Fruit fly (Drosophila melanogaster) whole organism, embryonic: ENCODE results near the gene mst.
A peak's percentile ranks its signal among the peaks of the same experiment; 100 is the strongest.

Source experiments
- Aef1 ChIP-seq: fragments of 200-800 bp; sonication (Bioruptor generic); IDR thresholded peaks from 3 replicates; pipeline ENCODE4 v1.3.6; 2022; ENCODE audit warnings: missing biosample characterization, missing genetic modification characterization
- BEAF-32 ChIP-seq: fragments of 200-800 bp; sonication (Bioruptor generic); optimal IDR thresholded peaks from 3 replicates; lab custom pipeline; 2017; ENCODE audit warnings: missing biosample characterization, missing genetic modification characterization, mild to moderate bottlenecking, moderate library complexity, missing genetic modification reagents
- Bteb2 ChIP-seq: fragments of 200-800 bp; sonication (Bioruptor generic); optimal IDR thresholded peaks from 2 replicates; lab custom pipeline; 2016; ENCODE audit warnings: missing biosample characterization, missing genetic modification characterization
- CG11504 ChIP-seq: fragments of 200-800 bp; sonication (Bioruptor generic); optimal IDR thresholded peaks from 3 replicates; lab custom pipeline; 2019; ENCODE audit warnings: missing biosample characterization, mild to moderate bottlenecking, missing genetic modification characterization, moderate library complexity
- CG13287 ChIP-seq: fragments of 200-800 bp; sonication (Bioruptor generic); IDR thresholded peaks from 2 replicates; pipeline ENCODE4 v1.3.6; 2022; ENCODE audit warnings: missing biosample characterization, missing genetic modification characterization; ENCODE audit not compliant: partially characterized antibody
- CG14441 ChIP-seq: fragments of 200-800 bp; sonication (Bioruptor generic); IDR thresholded peaks from 2 replicates; pipeline ENCODE4 v1.3.6; 2022; ENCODE audit warnings: missing biosample characterization, missing genetic modification characterization
- CG15479 ChIP-seq: fragments of 200-800 bp; sonication (Bioruptor generic); optimal IDR thresholded peaks from 3 replicates; lab custom pipeline; 2019; ENCODE audit warnings: missing biosample characterization, mild to moderate bottlenecking, missing genetic modification characterization, moderate library complexity
- CG18262 ChIP-seq: fragments of 200-800 bp; optimal IDR thresholded peaks from 3 replicates; lab custom pipeline; 2019; ENCODE audit warnings: missing biosample characterization, mild to moderate bottlenecking, missing genetic modification characterization, moderate library complexity
- CG3065 ChIP-seq: fragments of 200-800 bp; sonication (Bioruptor generic); optimal IDR thresholded peaks from 2 replicates; lab custom pipeline; 2016; ENCODE audit warnings: missing biosample characterization, missing genetic modification characterization
- CG3163 ChIP-seq: fragments of 200-800 bp; sonication (Bioruptor generic); optimal IDR thresholded peaks from 3 replicates; lab custom pipeline; 2016; ENCODE audit warnings: missing biosample characterization, missing genetic modification characterization
- CG3281 ChIP-seq: fragments of 200-800 bp; sonication (Bioruptor generic); optimal IDR thresholded peaks from 3 replicates; lab custom pipeline; 2017; ENCODE audit warnings: missing biosample characterization, mild to moderate bottlenecking, missing genetic modification characterization
- CG34224 ChIP-seq: fragments of 200-800 bp; sonication (Bioruptor generic); IDR thresholded peaks from 3 replicates; pipeline ENCODE4 v1.3.6; 2022; ENCODE audit warnings: missing biosample characterization, missing genetic modification characterization; ENCODE audit not compliant: partially characterized antibody
- CG4282 ChIP-seq: fragments of 200-800 bp; sonication (Bioruptor generic); optimal IDR thresholded peaks from 2 replicates; lab custom pipeline; 2016; ENCODE audit warnings: missing biosample characterization, missing genetic modification characterization
- CG7963 ChIP-seq: fragments of 200-800 bp; sonication (Bioruptor generic); IDR thresholded peaks from 3 replicates; pipeline ENCODE4 v1.3.6; 2022; ENCODE audit warnings: missing biosample characterization, missing genetic modification characterization; ENCODE audit not compliant: partially characterized antibody
- CG8089 ChIP-seq: fragments of 200-800 bp; sonication (Bioruptor generic); optimal IDR thresholded peaks from 3 replicates; lab custom pipeline; 2016; ENCODE audit warnings: missing biosample characterization, missing genetic modification characterization
- CG9437 ChIP-seq: fragments of 200-800 bp; sonication (Bioruptor generic); optimal IDR thresholded peaks from 2 replicates; lab custom pipeline; 2018; ENCODE audit warnings: missing biosample characterization, mild to moderate bottlenecking, missing genetic modification characterization
- CG9609 ChIP-seq: fragments of 200-800 bp; sonication (Bioruptor generic); optimal IDR thresholded peaks from 3 replicates; lab custom pipeline; 2016; ENCODE audit warnings: missing biosample characterization, missing genetic modification characterization
- Doc3 ChIP-seq: fragments of 200-800 bp; sonication (Bioruptor generic); IDR thresholded peaks from 3 replicates; pipeline ENCODE4 v1.3.6; 2022; ENCODE audit warnings: missing biosample characterization, missing genetic modification characterization; ENCODE audit not compliant: partially characterized antibody
- E2f1 ChIP-seq: fragments of 200-800 bp; sonication (Bioruptor generic); IDR thresholded peaks from 2 replicates; pipeline ENCODE4 v1.3.6; 2022; ENCODE audit warnings: missing biosample characterization, missing genetic modification characterization
- Ets97D ChIP-seq: fragments of 200-800 bp; sonication (Bioruptor generic); optimal IDR thresholded peaks from 3 replicates; lab custom pipeline; 2016; ENCODE audit warnings: missing biosample characterization, missing genetic modification characterization
- Hr51 ChIP-seq, 2 experiments: fragments of 200-800 bp; sonication (Bioruptor generic); optimal IDR thresholded peaks; 2 replicates in 1 of 2; 3 replicates in 1 of 2; lab custom pipeline; 2016 to 2018; ENCODE audit warnings: missing biosample characterization in 2 of 2, missing genetic modification characterization in 2 of 2, mild to moderate bottlenecking in 1 of 2, moderate library complexity in 1 of 2
- MBD-R2 ChIP-seq: fragments of 200-800 bp; sonication (Bioruptor generic); IDR thresholded peaks from 2 replicates; pipeline ENCODE4 v1.3.6; 2022; ENCODE audit warnings: missing biosample characterization, missing genetic modification characterization
- Med ChIP-seq: fragments of 200-800 bp; sonication (Bioruptor generic); peaks from one replicate; lab custom pipeline; 2016; ENCODE audit warnings: missing biosample characterization, missing genetic modification characterization, mild to moderate bottlenecking, inconsistent platforms, moderate library complexity
- Myb ChIP-seq: fragments of 200-800 bp; sonication (Bioruptor generic); optimal IDR thresholded peaks from 2 replicates; lab custom pipeline; 2016; ENCODE audit warnings: missing biosample characterization, missing genetic modification characterization
- NC2β ChIP-seq: fragments of 200-800 bp; sonication (Bioruptor generic); optimal IDR thresholded peaks from 2 replicates; lab custom pipeline; 2016; ENCODE audit warnings: missing biosample characterization, missing genetic modification characterization
- NFAT ChIP-seq: fragments of 200-800 bp; sonication (Bioruptor generic); IDR thresholded peaks from 2 replicates; pipeline ENCODE4 v1.3.6; 2022; ENCODE audit warnings: missing biosample characterization, missing genetic modification characterization
- Opbp ChIP-seq: fragments of 200-800 bp; sonication (Bioruptor generic); IDR thresholded peaks from 3 replicates; pipeline ENCODE4 v1.3.6; 2022; ENCODE audit warnings: missing biosample characterization, missing genetic modification characterization; ENCODE audit not compliant: partially characterized antibody
- Ptx1 ChIP-seq: fragments of 200-800 bp; sonication (Bioruptor generic); IDR thresholded peaks from 2 replicates; pipeline ENCODE4 v1.3.6; 2022; ENCODE audit warnings: missing biosample characterization, missing genetic modification characterization
- Scr ChIP-seq: fragments of 200-800 bp; sonication (Bioruptor generic); IDR thresholded peaks from 2 replicates; pipeline ENCODE4 v1.3.6; 2022; ENCODE audit warnings: missing biosample characterization, missing genetic modification characterization; ENCODE audit not compliant: partially characterized antibody
- Sin3A ChIP-seq: fragments of >200 bp; optimal IDR thresholded peaks from 2 replicates; lab custom pipeline; 2018
- al ChIP-seq: fragments of 200-800 bp; sonication (Bioruptor generic); IDR thresholded peaks from 2 replicates; pipeline ENCODE4 v1.3.6; 2022; ENCODE audit warnings: missing biosample characterization, missing genetic modification characterization
- ato ChIP-seq: fragments of 200-800 bp; sonication (Bioruptor generic); IDR thresholded peaks from 2 replicates; pipeline ENCODE4 v1.3.6; 2022; ENCODE audit warnings: missing biosample characterization, missing genetic modification characterization; ENCODE audit not compliant: partially characterized antibody
- az2 ChIP-seq: fragments of 200-800 bp; sonication (Bioruptor generic); optimal IDR thresholded peaks from 3 replicates; lab custom pipeline; 2016; ENCODE audit warnings: missing biosample characterization, missing genetic modification characterization
- chinmo ChIP-seq: fragments of 200-800 bp; sonication (Bioruptor generic); IDR thresholded peaks from 4 replicates; pipeline ENCODE4 v1.3.6; 2022; ENCODE audit warnings: missing biosample characterization, missing genetic modification characterization; ENCODE audit not compliant: partially characterized antibody
- dan ChIP-seq: fragments of 200-800 bp; sonication (Bioruptor generic); IDR thresholded peaks from 2 replicates; pipeline ENCODE4 v1.3.6; 2022; ENCODE audit warnings: missing biosample characterization, missing genetic modification characterization
- esg ChIP-seq: fragments of 200-800 bp; sonication (Bioruptor generic); conservative IDR thresholded peaks from 2 replicates; pipeline ENCODE4 v1.3.6; 2022; ENCODE audit warnings: missing biosample characterization, missing genetic modification characterization
- hb ChIP-seq: fragments of 200-800 bp; sonication (Bioruptor generic); IDR thresholded peaks from 3 replicates; pipeline ENCODE4 v1.3.6; 2022; ENCODE audit warnings: missing biosample characterization, missing genetic modification characterization; ENCODE audit not compliant: partially characterized antibody
- her ChIP-seq: fragments of 200-800 bp; sonication (Bioruptor generic); optimal IDR thresholded peaks from 2 replicates; lab custom pipeline; 2016; ENCODE audit warnings: missing biosample characterization, missing genetic modification characterization
- knrl ChIP-seq: fragments of 200-800 bp; sonication (Bioruptor generic); IDR thresholded peaks from 3 replicates; pipeline ENCODE4 v1.3.6; 2022; ENCODE audit warnings: missing biosample characterization, missing genetic modification characterization; ENCODE audit not compliant: partially characterized antibody
- mam ChIP-seq: fragments of 200-800 bp; sonication (Bioruptor generic); optimal IDR thresholded peaks from 3 replicates; lab custom pipeline; 2016; ENCODE audit warnings: missing biosample characterization, missing genetic modification characterization
- pb ChIP-seq: fragments of 200-800 bp; sonication (Bioruptor generic); optimal IDR thresholded peaks from 3 replicates; lab custom pipeline; 2016; ENCODE audit warnings: missing biosample characterization, missing genetic modification characterization
- pfk ChIP-seq: fragments of 200-800 bp; sonication (Bioruptor generic); optimal IDR thresholded peaks from 2 replicates; lab custom pipeline; 2018; ENCODE audit warnings: missing biosample characterization, mild to moderate bottlenecking, missing genetic modification characterization, moderate library complexity
- pum ChIP-seq: fragments of 200-800 bp; sonication (Bioruptor generic); optimal IDR thresholded peaks from 2 replicates; lab custom pipeline; 2016; ENCODE audit warnings: missing biosample characterization, missing genetic modification characterization
- pzg ChIP-seq: fragments of 200-800 bp; sonication (Bioruptor generic); optimal IDR thresholded peaks from 3 replicates; lab custom pipeline; 2018; ENCODE audit warnings: missing biosample characterization, mild to moderate bottlenecking, missing genetic modification characterization, moderate library complexity
- slou ChIP-seq: fragments of 200-800 bp; sonication (Bioruptor generic); optimal IDR thresholded peaks from 3 replicates; lab custom pipeline; 2016; ENCODE audit warnings: missing biosample characterization, missing genetic modification characterization
- so ChIP-seq: fragments of 200-800 bp; sonication (Bioruptor generic); IDR thresholded peaks from 3 replicates; pipeline ENCODE4 v1.3.6; 2022; ENCODE audit warnings: missing biosample characterization, missing genetic modification characterization
- sob ChIP-seq: fragments of 200-800 bp; sonication (Bioruptor generic); IDR thresholded peaks from 2 replicates; pipeline ENCODE4 v1.3.6; 2022; ENCODE audit warnings: missing biosample characterization, missing genetic modification characterization
- stwl ChIP-seq: fragments of 200-800 bp; sonication (Bioruptor generic); optimal IDR thresholded peaks from 3 replicates; lab custom pipeline; 2018; ENCODE audit warnings: missing biosample characterization, mild to moderate bottlenecking, missing genetic modification characterization, moderate library complexity

Gene mst

DNA sequence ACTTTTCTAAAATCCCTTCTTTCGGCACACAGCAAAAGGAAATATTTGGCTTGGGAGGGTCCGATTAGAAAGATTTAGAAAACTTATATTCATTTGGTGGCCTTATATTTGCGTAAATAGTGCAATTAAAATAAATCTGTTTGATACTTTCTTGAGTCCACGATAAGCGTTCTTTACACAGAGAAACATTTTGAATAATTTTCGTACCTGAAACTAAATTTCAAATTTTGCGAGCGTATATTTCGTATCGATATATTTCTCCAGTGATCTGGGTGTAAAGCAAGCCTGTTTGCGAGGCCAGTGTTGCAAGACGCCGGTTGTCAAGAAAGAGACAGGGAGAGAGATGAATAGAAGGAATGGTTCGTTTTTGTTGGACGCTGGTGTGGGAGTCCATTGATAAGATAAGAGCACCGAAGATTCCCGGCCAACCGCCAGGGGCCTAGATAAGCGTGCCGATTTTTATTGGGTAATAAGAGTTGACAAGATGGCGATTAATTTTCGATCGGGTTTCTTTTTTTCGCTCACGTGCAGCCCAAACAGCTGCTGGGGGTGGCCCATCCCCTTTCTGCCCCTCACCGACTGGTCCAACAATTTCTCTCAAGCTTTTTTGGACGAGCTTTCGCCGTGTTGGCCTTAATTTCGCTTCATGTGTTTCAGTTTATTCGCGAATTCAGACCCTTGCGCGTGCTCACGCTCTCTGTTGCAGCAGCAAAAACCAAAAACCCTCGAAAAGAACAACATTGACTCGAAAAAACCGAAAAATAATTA is 14.9 kb upstream of the mst start, which contains the start of gene slgA (continued):
- peak; percentile 71 for TF ChIP-seq Opbp
- peak; percentile 31; the same call in 1 of the 2 replicates for TF ChIP-seq ato
- TF ChIP-seq slou (GFP tag; lab: Kevin White, UChicago), result no peak
- TF ChIP-seq Ptx1 (GFP tag; lab: Robert Waterston, UW), result peak; percentile 7; the same call in 1 of the 2 replicates
- TF ChIP-seq Scr (GFP tag; lab: Robert Waterston, UW), result peak; percentile 72; the same call in 1 of the 2 replicates
- peak; percentile 43 for TF ChIP-seq CG9609 (GFP tag; lab: Kevin White, UChicago)
- TF ChIP-seq stwl (tag; lab: Kevin White, UChicago), result peak; percentile 77
- peak; percentile 35 for TF ChIP-seq CG3281 (GFP tag; lab: Kevin White, UChicago)
- peak; percentile 14 for TF ChIP-seq pfk (GFP tag; lab: Kevin White, UChicago)
- no peak for TF ChIP-seq E2f1 (GFP tag; lab: Robert Waterston, UW)
- no peak for TF ChIP-seq dan (GFP tag; lab: Robert Waterston, UW)
- TF ChIP-seq CG8089, result peak; percentile 34
- peak; percentile 84 for TF ChIP-seq Ets97D (GFP tag; lab: Kevin White, UChicago)
- no peak for TF ChIP-seq CG4282 (GFP tag; lab: Kevin White, UChicago)
- peak; percentile 52; the same call in 1 of the 3 replicates for TF ChIP-seq Doc3 (GFP tag; lab: Robert Waterston, UW)
- no peak for TF ChIP-seq esg (GFP tag; lab: Robert Waterston, UW)
- peak in 1 of 2 experiments; percentile 64 for TF ChIP-seq Hr51 (GFP tag; optimal IDR thresholded peaks at IDR 0.05; lab: Kevin White, UChicago)
- TF ChIP-seq hb (GFP tag; lab: Robert Waterston, UW), result peak; percentile 63; the same call in 1 of the 3 replicates
- TF ChIP-seq Bteb2 (GFP tag; lab: Kevin White, UChicago), result peak; percentile 35
- TF ChIP-seq CG7963 (GFP tag; lab: Robert Waterston, UW), result peak; percentile 49; the same call in 1 of the 3 replicates
- TF ChIP-seq CG9437 (GFP tag; lab: Kevin White, UChicago), result peak; percentile 2
- TF ChIP-seq Myb (GFP tag; lab: Kevin White, UChicago), result peak; percentile 75
- peak; percentile 70; the same call in 1 of the 2 replicates for TF ChIP-seq MBD-R2 (GFP tag; lab: Robert Waterston, UW)
- peak; percentile 14 for TF ChIP-seq az2 (GFP tag; lab: Kevin White, UChicago)
- peak; percentile 68 for TF ChIP-seq sob (GFP tag; lab: Robert Waterston, UW)
- peak; percentile 26; the same call in 1 of the 2 replicates for TF ChIP-seq NFAT (GFP tag; lab: Robert Waterston, UW)
- TF ChIP-seq NC2β (GFP tag; lab: Kevin White, UChicago), result peak; percentile 48
- peak; percentile 30 for TF ChIP-seq her
- TF ChIP-seq pb (GFP tag; lab: Kevin White, UChicago), result peak; percentile 15
- TF ChIP-seq pum (GFP tag; lab: Kevin White, UChicago), result peak; percentile 19
- TF ChIP-seq pzg (GFP tag; lab: Kevin White, UChicago), result peak; percentile 86
- peak; percentile 62; the same call in 2 of the 3 replicates for TF ChIP-seq CG34224 (GFP tag; lab: Robert Waterston, UW)
- no peak for TF ChIP-seq CG15479 (GFP tag; lab: Kevin White, UChicago)
- peak; percentile 70; the same call in 2 of the 3 replicates for TF ChIP-seq knrl (GFP tag; lab: Robert Waterston, UW)
- TF ChIP-seq Aef1 (GFP tag; lab: Robert Waterston, UW), result 0 out of 3 replicates have a peak, but pooled peaks have one; percentile 13
- TF ChIP-seq CG11504, result peak; percentile 13
- no peak for TF ChIP-seq CG14441
- peak; percentile 37 for TF ChIP-seq Sin3A
- peak; percentile 25; the same call in 1 of the 2 replicates for TF ChIP-seq al
- TF ChIP-seq CG3163, result peak; percentile 4
- TF ChIP-seq chinmo (GFP tag; lab: Robert Waterston, UW), result peak; percentile 62; the same call in 1 of the 4 replicates
- TF ChIP-seq BEAF-32 (GFP tag; lab: Kevin White, UChicago), result peak; percentile 83
- TF ChIP-seq Med (GFP tag; lab: Kevin White, UChicago), result peak; percentile 90
- TF ChIP-seq mam, result peak; percentile 69
- no peak for TF ChIP-seq CG3065
- peak; percentile 75 for TF ChIP-seq CG13287 (GFP tag; lab: Robert Waterston, UW)
- TF ChIP-seq so (GFP tag; lab: Robert Waterston, UW), result peak; percentile 14; the same call in 1 of the 3 replicates
- peak; percentile 4 for TF ChIP-seq CG18262
